Worm (Caenorhabditis elegans) whole organism, mixed stage, embryonic: ENCODE results near the gene C46C2.6.

Experiments
- ceh-83 ChIP-seq: fragments of 200-800 bp; sonication (Bioruptor generic); optimal IDR thresholded peaks from 2 replicates; lab custom pipeline; 2018; ENCODE audit warnings: mild to moderate bottlenecking, missing genetic modification characterization, missing compliant biosample characterization
- flh-1 ChIP-seq: fragments of 200-800 bp; sonication (Bioruptor generic); optimal IDR thresholded peaks from 2 replicates; lab custom pipeline; 2018; ENCODE audit warnings: mild to moderate bottlenecking, missing genetic modification characterization, moderate library complexity, missing compliant biosample characterization
- hlh-1 ChIP-seq: fragments of 150-350 bp; optimal IDR thresholded peaks from 2 replicates; lab custom pipeline; 2014; ENCODE audit warnings: missing biosample characterization, missing genetic modification reagents, missing genetic modification characterization
- nhr-12 ChIP-seq: fragments of 150-350 bp; optimal IDR thresholded peaks from 2 replicates; lab custom pipeline; 2014; ENCODE audit warnings: missing biosample characterization, missing genetic modification characterization
- sem-2 ChIP-seq: fragments of 200-800 bp; sonication (Bioruptor generic); optimal IDR thresholded peaks from 2 replicates; lab custom pipeline; 2018; ENCODE audit warnings: mild to moderate bottlenecking, missing genetic modification characterization, missing compliant biosample characterization
- snpc-4 ChIP-seq: fragments of 150-350 bp; optimal IDR thresholded peaks from 2 replicates; lab custom pipeline; 2014; ENCODE audit warnings: missing biosample characterization, missing genetic modification characterization
- unc-62 ChIP-seq: fragments of 150-350 bp; optimal IDR thresholded peaks from 2 replicates; lab custom pipeline; 2014; ENCODE audit warnings: missing biosample characterization, missing genetic modification reagents, missing genetic modification characterization

ce11 chrIV:9263812-9264320 is 51.6 kb downstream of the C46C2.6 start, which contains the start of gene flh-1:
- no peak for TF ChIP-seq sem-2
- TF ChIP-seq flh-1 (GFP tag; lab: Kevin White, UChicago) = no peak
- peak; percentile 64 for TF ChIP-seq hlh-1 (tag; lab: Kevin White, UChicago)
- no peak for TF ChIP-seq snpc-4 (tag; lab: Kevin White, UChicago)
- TF ChIP-seq unc-62 (GFP tag; lab: Kevin White, UChicago) = peak; percentile 25
- TF ChIP-seq nhr-12 (tag; lab: Kevin White, UChicago) = no peak
- TF ChIP-seq ceh-83 (GFP tag; lab: Kevin White, UChicago) = peak; percentile 17
